Worm (Caenorhabditis elegans) whole organism, young adult: Measurements from ENCODE around the gene zip-6.

Experiments used
- ceh-79 ChIP-seq: sonication (generic microtip); optimal IDR thresholded peaks from 2 replicates; lab custom pipeline; 2017; ENCODE audit warnings: mild to moderate bottlenecking, missing genetic modification characterization, missing compliant biosample characterization
- pha-4 ChIP-seq: fragments of 150-350 bp; sonication (generic microtip); optimal IDR thresholded peaks from 2 replicates; lab custom pipeline; 2014; ENCODE audit warnings: missing biosample characterization, missing genetic modification reagents, missing genetic modification characterization
- snpc-1.1 ChIP-seq: sonication (generic microtip); optimal IDR thresholded peaks from 2 replicates; lab custom pipeline; 2017; ENCODE audit warnings: missing genetic modification characterization, mild to moderate bottlenecking, missing compliant biosample characterization, antibody characterized with exemption, moderate library complexity, missing genotype, missing genetic modification reagents; ENCODE audit not compliant: insufficient read depth
- unc-62 ChIP-seq: fragments of 150-350 bp; optimal IDR thresholded peaks from 2 replicates; lab custom pipeline; 2014; ENCODE audit warnings: missing biosample characterization, missing genetic modification reagents, missing genetic modification characterization

DNA sequence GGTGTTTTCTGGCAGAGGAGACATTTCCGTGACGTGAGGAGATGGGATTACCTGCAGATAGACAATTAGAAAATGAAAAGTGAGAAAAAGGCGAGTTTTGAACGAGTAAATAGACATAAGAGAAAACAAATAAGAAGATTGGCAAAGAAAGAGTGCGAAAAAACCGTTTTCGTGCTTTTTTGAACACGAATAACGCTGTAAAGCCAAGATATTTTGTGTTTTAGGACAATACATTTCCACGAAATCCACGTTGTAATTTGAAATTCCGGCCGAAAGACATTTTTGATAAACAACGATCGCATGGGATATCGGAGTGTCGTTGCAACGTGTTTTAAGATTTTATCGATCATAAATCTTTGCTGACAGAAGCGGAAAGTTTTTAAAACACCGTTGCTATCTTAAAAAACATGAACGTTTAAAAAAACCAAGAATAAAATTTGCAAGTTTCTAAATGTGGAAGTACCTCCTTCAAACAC, 7.1 kb downstream of the zip-6 start, which contains the start of gene adk-1:
- TF ChIP-seq pha-4 (tag; lab: Kevin White, UChicago) = no peak
- no peak for TF ChIP-seq ceh-79 (tag; lab: Kevin White, UChicago)
- no peak for TF ChIP-seq unc-62 (GFP tag; lab: Kevin White, UChicago)
- TF ChIP-seq snpc-1.1 (tag; lab: Kevin White, UChicago) = no peak
